Worm (Caenorhabditis elegans): Measurements from ENCODE around the gene sedl-1.

DNA sequence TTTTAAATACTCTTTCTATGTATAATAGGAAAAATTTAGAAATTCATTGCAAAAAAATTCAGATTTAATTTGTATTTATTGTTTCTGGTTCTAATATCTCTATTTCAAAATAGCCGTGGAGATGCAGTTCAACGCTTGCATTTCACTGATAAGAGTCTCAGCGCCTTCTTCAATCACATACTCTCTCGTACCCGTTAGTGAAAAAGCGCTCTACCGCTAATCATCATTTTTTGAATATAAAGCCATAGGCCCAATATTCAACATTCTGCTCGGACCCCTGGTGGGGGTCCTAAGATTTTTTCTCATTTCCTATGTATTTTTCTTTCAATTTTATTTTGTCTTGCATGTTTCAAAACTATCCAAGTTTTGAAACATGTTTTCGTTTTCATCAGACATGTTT is 19.5 kb downstream of the sedl-1 start:
- no peak for TF ChIP-seq lin-15B (tag; optimal IDR thresholded peaks at IDR 0.05)
- no peak for TF ChIP-seq egl-27 (tag; optimal IDR thresholded peaks at IDR 0.05)
- no peak for TF ChIP-seq elt-3 (tag; optimal IDR thresholded peaks at IDR 0.05)
